Fruit fly (Drosophila melanogaster) whole organism, embryonic: ENCODE data around the gene CG13829.
A peak's percentile ranks its signal among the peaks of the same experiment; 100 is the strongest.

ENCODE experiments used
- B-H1 ChIP-seq: fragments of 200-800 bp; sonication (Bioruptor generic); IDR thresholded peaks from 3 replicates; pipeline ENCODE4 v1.3.6; 2022; ENCODE audit warnings: missing biosample characterization, missing genetic modification characterization
- B-H2 ChIP-seq: fragments of 200-800 bp; sonication (Bioruptor generic); optimal IDR thresholded peaks from 2 replicates; lab custom pipeline; 2018; ENCODE audit warnings: missing biosample characterization, mild to moderate bottlenecking, missing genetic modification characterization
- CG10979 ChIP-seq: fragments of 200-800 bp; sonication (Bioruptor generic); optimal IDR thresholded peaks from 2 replicates; lab custom pipeline; 2018; ENCODE audit warnings: missing biosample characterization, mild to moderate bottlenecking, missing genetic modification characterization, moderate library complexity
- CG11398 ChIP-seq: fragments of 200-800 bp; sonication (Bioruptor generic); optimal IDR thresholded peaks from 2 replicates; lab custom pipeline; 2016; ENCODE audit warnings: missing biosample characterization, missing genetic modification characterization
- CG11504 ChIP-seq: fragments of 200-800 bp; sonication (Bioruptor generic); optimal IDR thresholded peaks from 3 replicates; lab custom pipeline; 2019; ENCODE audit warnings: missing biosample characterization, mild to moderate bottlenecking, missing genetic modification characterization, moderate library complexity
- CG11695 ChIP-seq: fragments of 200-800 bp; sonication (Bioruptor generic); IDR thresholded peaks from 3 replicates; pipeline ENCODE4 v1.3.6; 2022; ENCODE audit warnings: missing biosample characterization, missing genetic modification characterization
- CG12236 ChIP-seq: fragments of 200-800 bp; sonication (Bioruptor generic); optimal IDR thresholded peaks from 2 replicates; lab custom pipeline; 2016; ENCODE audit warnings: missing biosample characterization, missing genetic modification characterization
- CG12942 ChIP-seq: fragments of 200-800 bp; sonication (Bioruptor generic); optimal IDR thresholded peaks from 3 replicates; lab custom pipeline; 2016; ENCODE audit warnings: missing biosample characterization, missing genetic modification characterization
- CG13296 ChIP-seq: fragments of 200-800 bp; sonication (Bioruptor generic); optimal IDR thresholded peaks from 3 replicates; lab custom pipeline; 2018; ENCODE audit warnings: missing biosample characterization, mild to moderate bottlenecking, missing genetic modification characterization
- CG15011 ChIP-seq: fragments of 200-800 bp; sonication (Bioruptor generic); optimal IDR thresholded peaks from 3 replicates; lab custom pipeline; 2018; ENCODE audit warnings: missing biosample characterization, mild to moderate bottlenecking, missing genetic modification characterization
- CG15514 ChIP-seq: fragments of 200-800 bp; sonication (Bioruptor generic); optimal IDR thresholded peaks from 3 replicates; lab custom pipeline; 2017; ENCODE audit warnings: missing biosample characterization, missing genetic modification characterization, mild to moderate bottlenecking, moderate library complexity, missing genetic modification reagents
- CG17359 ChIP-seq: fragments of 200-800 bp; sonication (Bioruptor generic); optimal IDR thresholded peaks from 3 replicates; lab custom pipeline; 2018; ENCODE audit warnings: missing biosample characterization, mild to moderate bottlenecking, missing genetic modification characterization, moderate library complexity
- CG17802 ChIP-seq: fragments of 200-800 bp; sonication (Bioruptor generic); optimal IDR thresholded peaks from 2 replicates; lab custom pipeline; 2018; ENCODE audit warnings: missing biosample characterization, mild to moderate bottlenecking, missing genetic modification characterization, moderate library complexity
- CG1792 ChIP-seq: fragments of 200-800 bp; sonication (Bioruptor generic); optimal IDR thresholded peaks from 2 replicates; lab custom pipeline; 2016; ENCODE audit warnings: missing biosample characterization, missing genetic modification characterization
- CG1832 ChIP-seq: fragments of 200-800 bp; sonication (Bioruptor generic); optimal IDR thresholded peaks from 2 replicates; lab custom pipeline; 2017; ENCODE audit warnings: missing biosample characterization, mild to moderate bottlenecking, missing genetic modification characterization, inconsistent platforms
- CG18619 ChIP-seq: fragments of 200-800 bp; sonication (Bioruptor generic); optimal IDR thresholded peaks from 3 replicates; lab custom pipeline; 2017; ENCODE audit warnings: missing biosample characterization, mild to moderate bottlenecking, missing genetic modification characterization
- CG2875 ChIP-seq: fragments of 200-800 bp; sonication (Bioruptor generic); optimal IDR thresholded peaks from 2 replicates; lab custom pipeline; 2017; ENCODE audit warnings: missing biosample characterization, mild to moderate bottlenecking, missing genetic modification characterization, missing genetic modification reagents
- CG33557 ChIP-seq: fragments of 200-800 bp; sonication (Bioruptor generic); optimal IDR thresholded peaks from 2 replicates; lab custom pipeline; 2019; ENCODE audit warnings: missing biosample characterization, mild to moderate bottlenecking, missing genetic modification characterization, moderate library complexity
- CG34376 ChIP-seq: fragments of 200-800 bp; sonication (Bioruptor generic); optimal IDR thresholded peaks from 2 replicates; lab custom pipeline; 2018; ENCODE audit warnings: missing biosample characterization, mild to moderate bottlenecking, missing genetic modification characterization
- CG3847 ChIP-seq: fragments of 200-800 bp; sonication (Bioruptor generic); IDR thresholded peaks from 2 replicates; pipeline ENCODE4 v1.3.6; 2022; ENCODE audit warnings: missing biosample characterization, missing genetic modification characterization
- CG4360 ChIP-seq: fragments of 200-800 bp; sonication (Bioruptor generic); IDR thresholded peaks from 2 replicates; pipeline ENCODE4 v1.3.6; 2022; ENCODE audit warnings: missing biosample characterization, missing genetic modification characterization
- CG6689 ChIP-seq: fragments of 200-800 bp; sonication (Bioruptor generic); IDR thresholded peaks from 2 replicates; pipeline ENCODE4 v1.3.6; 2022; ENCODE audit warnings: missing biosample characterization, missing genetic modification characterization
- CG6813 ChIP-seq: fragments of 200-800 bp; sonication (Bioruptor generic); optimal IDR thresholded peaks from 2 replicates; lab custom pipeline; 2017; ENCODE audit warnings: missing biosample characterization, missing genetic modification characterization, mild to moderate bottlenecking, moderate library complexity, missing genetic modification reagents
- CG8388 ChIP-seq: fragments of 200-800 bp; sonication (Bioruptor generic); optimal IDR thresholded peaks from 2 replicates; lab custom pipeline; 2019; ENCODE audit warnings: missing biosample characterization, mild to moderate bottlenecking, missing genetic modification characterization, moderate library complexity
- CG9609 ChIP-seq: fragments of 200-800 bp; sonication (Bioruptor generic); optimal IDR thresholded peaks from 3 replicates; lab custom pipeline; 2016; ENCODE audit warnings: missing biosample characterization, missing genetic modification characterization
- Chrac-16 ChIP-seq: fragments of 200-800 bp; sonication (Bioruptor generic); optimal IDR thresholded peaks from 3 replicates; lab custom pipeline; 2016; ENCODE audit warnings: missing biosample characterization, missing genetic modification characterization
- D19B ChIP-seq: fragments of 200-800 bp; sonication (Bioruptor generic); optimal IDR thresholded peaks from 2 replicates; lab custom pipeline; 2017; ENCODE audit warnings: missing biosample characterization, mild to moderate bottlenecking, missing genetic modification characterization
- Doc2 ChIP-seq: fragments of 200-800 bp; sonication (Bioruptor generic); IDR thresholded peaks from 2 replicates; pipeline ENCODE4 v1.3.6; 2022; ENCODE audit warnings: missing biosample characterization, missing genetic modification characterization
- H15 ChIP-seq: fragments of 200-800 bp; sonication (Bioruptor generic); IDR thresholded peaks from 3 replicates; pipeline ENCODE4 v1.3.6; 2022; ENCODE audit warnings: missing biosample characterization, missing genetic modification characterization
- HLHmδ ChIP-seq: fragments of 200-800 bp; sonication (Bioruptor generic); optimal IDR thresholded peaks from 2 replicates; lab custom pipeline; 2018; ENCODE audit warnings: missing biosample characterization, mild to moderate bottlenecking, missing genetic modification characterization, moderate library complexity
- Hr51 ChIP-seq, 2 experiments: fragments of 200-800 bp; sonication (Bioruptor generic); optimal IDR thresholded peaks; 2 replicates in 1 of 2; 3 replicates in 1 of 2; lab custom pipeline; 2016 to 2018; ENCODE audit warnings: missing biosample characterization in 2 of 2, missing genetic modification characterization in 2 of 2, mild to moderate bottlenecking in 1 of 2, moderate library complexity in 1 of 2
- Meics ChIP-seq: fragments of 200-800 bp; sonication (Bioruptor generic); optimal IDR thresholded peaks from 2 replicates; lab custom pipeline; 2017; ENCODE audit warnings: missing biosample characterization, mild to moderate bottlenecking, missing genetic modification characterization
- Pdp1 ChIP-seq, 2 experiments: fragments of 200-800 bp; sonication (Bioruptor generic); optimal IDR thresholded peaks; 3 replicates each; lab custom pipeline; 2016; ENCODE audit warnings: missing biosample characterization in 2 of 2, missing genetic modification characterization in 2 of 2, mild to moderate bottlenecking in 1 of 2, moderate library complexity in 1 of 2
- Stat92E ChIP-seq, 3 experiments: fragments of >200 bp in 2 of 3; fragments of 200-800 bp in 1 of 3; sonication (Bioruptor generic) in 1 of 3; optimal IDR thresholded peaks; 2 replicates each; lab custom pipeline; 2017 to 2019; ENCODE audit warnings: missing biosample characterization in 3 of 3, missing genetic modification characterization in 3 of 3, mild to moderate bottlenecking in 1 of 3, moderate library complexity in 1 of 3
- cato ChIP-seq: fragments of 200-800 bp; sonication (Bioruptor generic); optimal IDR thresholded peaks from 2 replicates; lab custom pipeline; 2016; ENCODE audit warnings: missing biosample characterization, missing genetic modification characterization, borderline replicate concordance
- caup ChIP-seq: fragments of 200-800 bp; sonication (Bioruptor generic); optimal IDR thresholded peaks from 3 replicates; lab custom pipeline; 2017; ENCODE audit warnings: missing biosample characterization, mild to moderate bottlenecking, missing genetic modification characterization, moderate library complexity; ENCODE audit not compliant: severe bottlenecking
- croc ChIP-seq: fragments of 200-800 bp; sonication (Bioruptor generic); conservative IDR thresholded peaks from 3 replicates; pipeline ENCODE4 v1.3.6; 2022; ENCODE audit warnings: missing biosample characterization, missing genetic modification characterization
- dmrt99B ChIP-seq: fragments of 200-800 bp; sonication (Bioruptor generic); optimal IDR thresholded peaks from 2 replicates; lab custom pipeline; 2018; ENCODE audit warnings: missing biosample characterization, mild to moderate bottlenecking, missing genetic modification characterization, moderate library complexity
- eve ChIP-seq, 2 experiments: fragments of >200 bp; optimal IDR thresholded peaks; 2 replicates each; lab custom pipeline; 2017; ENCODE audit warnings: missing biosample characterization in 2 of 2, missing genetic modification characterization in 2 of 2
- fd64A ChIP-seq: fragments of 200-800 bp; sonication (Bioruptor generic); optimal IDR thresholded peaks from 3 replicates; lab custom pipeline; 2018; ENCODE audit warnings: missing biosample characterization, mild to moderate bottlenecking, missing genetic modification characterization
- gcm ChIP-seq: fragments of 200-800 bp; sonication (Bioruptor generic); optimal IDR thresholded peaks from 2 replicates; lab custom pipeline; 2019; ENCODE audit warnings: missing biosample characterization, mild to moderate bottlenecking, missing genetic modification characterization, moderate library complexity
- gem ChIP-seq: fragments of 200-800 bp; sonication (Bioruptor generic); optimal IDR thresholded peaks from 2 replicates; lab custom pipeline; 2019; ENCODE audit warnings: missing biosample characterization, mild to moderate bottlenecking, missing genetic modification characterization, moderate library complexity
- h ChIP-seq: fragments of >200 bp; optimal IDR thresholded peaks from 2 replicates; lab custom pipeline; 2017
- kay ChIP-seq: fragments of 200-800 bp; sonication (Bioruptor generic); optimal IDR thresholded peaks from 2 replicates; lab custom pipeline; 2016; ENCODE audit warnings: missing biosample characterization, missing genetic modification characterization
- luna ChIP-seq: fragments of 200-800 bp; sonication (Bioruptor generic); optimal IDR thresholded peaks from 2 replicates; lab custom pipeline; 2016; ENCODE audit warnings: missing biosample characterization, missing genetic modification characterization
- shn ChIP-seq: fragments of 200-800 bp; sonication (Bioruptor generic); optimal IDR thresholded peaks from 3 replicates; lab custom pipeline; 2016; ENCODE audit warnings: missing biosample characterization, missing genetic modification characterization
- sima ChIP-seq: fragments of 200-800 bp; sonication (Bioruptor generic); optimal IDR thresholded peaks from 2 replicates; lab custom pipeline; 2016; ENCODE audit warnings: missing biosample characterization, missing genetic modification characterization
- slou ChIP-seq: fragments of 200-800 bp; sonication (Bioruptor generic); optimal IDR thresholded peaks from 3 replicates; lab custom pipeline; 2016; ENCODE audit warnings: missing biosample characterization, missing genetic modification characterization
- trem ChIP-seq: fragments of 200-800 bp; optimal IDR thresholded peaks from 3 replicates; lab custom pipeline; 2019; ENCODE audit warnings: missing biosample characterization, mild to moderate bottlenecking, missing genetic modification characterization, moderate library complexity

Gene CG13829

DNA sequence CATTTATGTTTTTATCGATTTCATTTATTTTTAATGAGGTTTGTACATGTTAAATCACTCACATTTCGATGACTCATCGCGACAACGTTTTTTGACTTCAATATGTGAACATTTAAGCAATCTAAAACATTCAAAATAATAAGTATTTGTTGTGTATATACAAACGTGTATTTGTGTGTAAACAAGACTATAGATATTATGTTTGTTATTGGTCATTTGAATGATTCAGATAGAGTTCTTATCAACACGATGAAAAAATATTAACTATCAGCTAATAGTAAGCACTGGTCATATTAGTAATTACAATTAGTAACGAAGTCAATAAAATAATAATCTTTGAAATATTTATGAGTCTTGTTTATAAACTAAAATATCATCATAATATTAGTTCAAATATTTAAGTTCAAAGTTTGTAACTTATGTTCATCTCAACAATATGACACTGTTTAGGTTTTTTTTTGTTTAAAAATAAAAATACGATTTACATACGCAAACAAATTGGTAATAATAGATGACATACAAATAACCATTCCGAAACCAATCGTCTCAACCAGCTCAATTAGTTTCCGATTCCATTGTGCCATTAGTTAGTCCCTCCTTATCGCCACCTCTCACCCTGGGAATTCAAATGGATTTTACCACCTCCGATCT, 20.0 kb upstream of the CG13829 start (continued):
- peak; percentile 31 for TF ChIP-seq CG15514 (GFP tag; lab: Kevin White, UChicago)
- no peak for TF ChIP-seq CG33557 (GFP tag; lab: Kevin White, UChicago)
- no peak for TF ChIP-seq sima (GFP tag; lab: Kevin White, UChicago)
- TF ChIP-seq Doc2 (GFP tag; lab: Robert Waterston, UW): no peak
- 0 out of 2 replicates have a peak, but pooled peaks have one; percentile 33 for TF ChIP-seq CG4360 (GFP tag; lab: Robert Waterston, UW)
- no peak for TF ChIP-seq HLHmδ
- TF ChIP-seq CG17802 (tag; lab: Kevin White, UChicago): no peak
- TF ChIP-seq slou (GFP tag; lab: Kevin White, UChicago): no peak
- no peak for TF ChIP-seq gcm (GFP tag; lab: Kevin White, UChicago)
- no peak for TF ChIP-seq CG2875 (GFP tag; lab: Kevin White, UChicago)
- TF ChIP-seq kay (GFP tag; lab: Kevin White, UChicago): peak; percentile 19
- TF ChIP-seq CG13296: peak; percentile 27
- peak; percentile 66 for TF ChIP-seq CG17359
- TF ChIP-seq cato (GFP tag; lab: Kevin White, UChicago): no peak
- no peak for TF ChIP-seq H15 (GFP tag; lab: Robert Waterston, UW)
- TF ChIP-seq CG6813 (GFP tag; lab: Kevin White, UChicago): peak; percentile 29
- no peak for TF ChIP-seq h (lab: Kevin White, UChicago)
- no peak for TF ChIP-seq CG18619
- no peak for TF ChIP-seq Hr51 (GFP tag; optimal IDR thresholded peaks at IDR 0.05; lab: Kevin White, UChicago)
- no peak for TF ChIP-seq trem (tag; lab: Kevin White, UChicago)
- no peak for TF ChIP-seq CG6689 (GFP tag; lab: Robert Waterston, UW)
- TF ChIP-seq luna (GFP tag; lab: Kevin White, UChicago): no peak
- no peak for TF ChIP-seq croc (GFP tag; lab: Robert Waterston, UW)
- TF ChIP-seq CG11504 (tag; lab: Kevin White, UChicago): peak; percentile 60
- TF ChIP-seq CG1832 (GFP tag; lab: Kevin White, UChicago): no peak
- TF ChIP-seq D19B: peak; percentile 57
- no peak for TF ChIP-seq CG3847 (GFP tag; lab: Robert Waterston, UW)
- peak; percentile 60 for TF ChIP-seq CG1792 (GFP tag; lab: Kevin White, UChicago)
- TF ChIP-seq dmrt99B: peak; percentile 17
- no peak for TF ChIP-seq Chrac-16 (GFP tag; lab: Kevin White, UChicago)
- TF ChIP-seq caup (GFP tag; lab: Kevin White, UChicago): no peak
- peak; percentile 22 for TF ChIP-seq CG15011 (GFP tag; lab: Kevin White, UChicago)
- TF ChIP-seq CG9609: no peak
- no peak for TF ChIP-seq eve (GFP tag; optimal IDR thresholded peaks at IDR 0.05; lab: Kevin White, UChicago)
- TF ChIP-seq shn (GFP tag; lab: Kevin White, UChicago): no peak
- TF ChIP-seq B-H2 (GFP tag; lab: Kevin White, UChicago): no peak
- no peak for TF ChIP-seq CG12942
- no peak for TF ChIP-seq CG12236
- peak; percentile 32 for TF ChIP-seq CG10979 (tag; lab: Kevin White, UChicago)
- TF ChIP-seq Meics (GFP tag; lab: Kevin White, UChicago): peak; percentile 84
- TF ChIP-seq CG11398 (GFP tag; lab: Kevin White, UChicago): no peak
- no peak for TF ChIP-seq B-H1 (GFP tag; lab: Robert Waterston, UW)
- peak; percentile 29; the same call in 1 of the 3 replicates for TF ChIP-seq CG11695 (GFP tag; lab: Robert Waterston, UW)
- no peak for TF ChIP-seq CG8388 (GFP tag; lab: Kevin White, UChicago)
- TF ChIP-seq Pdp1 (GFP tag; optimal IDR thresholded peaks at IDR 0.05; lab: Kevin White, UChicago): peak in 1 of 2 experiments; percentile 18
- TF ChIP-seq CG34376 (GFP tag; lab: Kevin White, UChicago): no peak
- peak; percentile 23 for TF ChIP-seq fd64A
- TF ChIP-seq Stat92E (GFP tag; optimal IDR thresholded peaks at IDR 0.05; lab: Kevin White, UChicago): no peak
- peak; percentile 48 for TF ChIP-seq gem (tag; lab: Kevin White, UChicago)
